Worm (Caenorhabditis elegans): ENCODE data around the gene sec-20.
A peak's percentile ranks its signal among the peaks of the same experiment; 100 is the strongest.

The sec-20 gene

DNA sequence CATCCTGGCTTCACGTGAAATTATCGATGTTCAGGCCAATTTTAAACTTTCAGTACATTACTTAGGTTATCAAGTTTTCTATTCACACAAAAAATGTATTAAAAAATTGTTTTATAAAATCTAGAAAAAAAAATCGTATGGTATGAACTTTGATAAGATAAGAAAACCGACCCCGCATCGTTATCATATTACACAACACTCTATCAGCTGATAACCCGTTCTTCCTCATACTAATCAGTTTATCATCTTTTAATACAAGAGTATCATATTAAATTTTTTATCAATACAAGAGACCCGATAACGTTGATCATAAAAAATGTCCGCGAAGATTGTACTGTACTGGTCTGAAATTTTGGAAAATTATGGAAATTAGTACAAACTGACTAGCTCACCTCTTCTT is 37.7 kb upstream of the sec-20 start:
- TF ChIP-seq unc-39 (tag; optimal IDR thresholded peaks at IDR 0.05) (no peak), ZK546.5 (tag; optimal IDR thresholded peaks at IDR 0.05) (no peak), pqm-1 (tag; optimal IDR thresholded peaks at IDR 0.05) (peak; percentile 100), D1046.2 (GFP tag; IDR thresholded peaks at IDR 0.05) (no peak), vab-7 (GFP tag; IDR thresholded peaks at IDR 0.05) (no peak), php-3 (GFP tag; IDR thresholded peaks at IDR 0.05) (peak; percentile 94), tra-1 (GFP tag; IDR thresholded peaks at IDR 0.05) (peak; percentile 91), lin-1 (GFP tag; IDR thresholded peaks at IDR 0.05) (peak; percentile 96), cey-2 (tag; optimal IDR thresholded peaks at IDR 0.05; ENCODE audit: borderline replicate concordance, insufficient read depth) (peak; percentile 86), nhr-41 (GFP tag; IDR thresholded peaks at IDR 0.05) (peak; percentile 100), pha-4 (GFP tag; IDR thresholded peaks at IDR 0.05) (no peak), pha-4 (tag; optimal IDR thresholded peaks at IDR 0.05) (no peak), ceh-20 (GFP tag; IDR thresholded peaks at IDR 0.05) (peak; percentile 64; the same call in 1 of the 2 replicates), dve-1 (tag; optimal IDR thresholded peaks at IDR 0.05; ENCODE audit: insufficient read depth) (peak; percentile 95), dmd-6 (GFP tag; IDR thresholded peaks at IDR 0.05) (peak; percentile 98), F44E2.7 (GFP tag; IDR thresholded peaks at IDR 0.05) (no peak), nhr-28 (tag; optimal IDR thresholded peaks at IDR 0.05) (peak; percentile 99), hlh-11 (tag; optimal IDR thresholded peaks at IDR 0.05) (peak; percentile 92), daf-16 (GFP tag; optimal IDR thresholded peaks at IDR 0.05) (peak in 1 of 2 experiments; percentile 49), daf-16 (tag; optimal IDR thresholded peaks at IDR 0.05) (peak; percentile 86), nhr-48 (tag; optimal IDR thresholded peaks at IDR 0.05) (peak; percentile 1), jun-1 (tag; optimal IDR thresholded peaks at IDR 0.05) (peak; percentile 52), ceh-44 (GFP tag; IDR thresholded peaks at IDR 0.05) (no peak), T26A8.4 (GFP tag; IDR thresholded peaks at IDR 0.05) (0 out of 2 replicates have a peak, but pooled peaks have one; percentile 19), zip-2 (tag; optimal IDR thresholded peaks at IDR 0.05) (peak; percentile 13), mdl-1 (tag; optimal IDR thresholded peaks at IDR 0.05) (peak in 1 of 2 experiments; percentile 35), hif-1 (tag; optimal IDR thresholded peaks at IDR 0.05) (no peak), dmd-9 (GFP tag; IDR thresholded peaks at IDR 0.05) (no peak), nhr-6 (tag; optimal IDR thresholded peaks at IDR 0.05) (peak; percentile 83), nhr-77 (tag; optimal IDR thresholded peaks at IDR 0.05) (peak; percentile 94)

ce11 chrIII:156645-157044 is 35.3 kb upstream of the sec-20 start, which contains the start of the genes zig-13 and ver-1:
zig-13 (minus strand) TSS chrIII:156745.
ver-1 (plus strand) TSS chrIII:156824.
- TF ChIP-seq egl-27 (tag; optimal IDR thresholded peaks at IDR 0.05), result no peak
- TF ChIP-seq lin-13 (GFP tag; optimal IDR thresholded peaks at IDR 0.05), result no peak
- TF ChIP-seq F26F4.8 (GFP tag; conservative IDR thresholded peaks at IDR 0.05), result no peak
- no peak for TF ChIP-seq mep-1 (tag; optimal IDR thresholded peaks at IDR 0.05)
- no peak for TF ChIP-seq nhr-10 (tag; optimal IDR thresholded peaks at IDR 0.05)
- TF ChIP-seq nhr-102 (tag; optimal IDR thresholded peaks at IDR 0.05), result no peak
- TF ChIP-seq hif-1 (tag; optimal IDR thresholded peaks at IDR 0.05), result no peak
- TF ChIP-seq sdz-12 (GFP tag; optimal IDR thresholded peaks at IDR 0.05), result no peak
- no peak for TF ChIP-seq zip-2 (tag; optimal IDR thresholded peaks at IDR 0.05)
- TF ChIP-seq rbr-2 (tag; optimal IDR thresholded peaks at IDR 0.05), result no peak

DNA sequence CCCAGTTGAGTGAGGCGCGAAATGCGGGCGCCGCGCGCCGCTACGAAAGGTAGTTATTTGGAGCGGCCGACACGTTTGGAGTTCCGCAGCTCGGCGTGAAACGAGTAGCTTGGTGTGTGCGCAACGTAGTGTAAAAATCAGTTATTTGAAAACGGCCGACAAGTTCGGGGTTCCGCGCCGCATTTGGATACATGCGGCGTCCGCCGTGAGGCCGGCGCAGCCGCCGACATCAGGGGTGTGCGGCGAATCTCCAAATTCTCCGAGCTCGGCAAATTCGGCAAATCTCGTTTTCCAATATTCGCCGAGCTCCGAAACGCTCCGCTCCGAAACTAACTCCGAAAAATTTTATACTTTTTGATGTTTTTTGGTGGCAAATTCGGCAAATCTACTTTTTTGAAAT is 33.9 kb upstream of the sec-20 start:
- no peak for TF ChIP-seq tag-97 (GFP tag; IDR thresholded peaks at IDR 0.05)
- TF ChIP-seq ama-1 (optimal IDR thresholded peaks at IDR 0.05), result no peak
- TF ChIP-seq aha-1 (tag), result peak; percentile 17
- TF ChIP-seq madf-9 (GFP tag; conservative IDR thresholded peaks at IDR 0.05), result no peak
- peak; percentile 78 for TF ChIP-seq set-16 (GFP tag; IDR thresholded peaks at IDR 0.05)
